Worm (Caenorhabditis elegans) whole organism, L4/young adult: ENCODE results near the gene wht-1.

Source experiments
- W03F9.2 ChIP-seq: fragments of 150-350 bp; optimal IDR thresholded peaks from 2 replicates; lab custom pipeline; 2014; ENCODE audit warnings: missing biosample characterization, missing genetic modification characterization
- dao-5 ChIP-seq: sonication (generic microtip); optimal IDR thresholded peaks from 2 replicates; lab custom pipeline; 2016; ENCODE audit warnings: missing genotype, missing genetic modification characterization, moderate library complexity, missing compliant biosample characterization

DNA sequence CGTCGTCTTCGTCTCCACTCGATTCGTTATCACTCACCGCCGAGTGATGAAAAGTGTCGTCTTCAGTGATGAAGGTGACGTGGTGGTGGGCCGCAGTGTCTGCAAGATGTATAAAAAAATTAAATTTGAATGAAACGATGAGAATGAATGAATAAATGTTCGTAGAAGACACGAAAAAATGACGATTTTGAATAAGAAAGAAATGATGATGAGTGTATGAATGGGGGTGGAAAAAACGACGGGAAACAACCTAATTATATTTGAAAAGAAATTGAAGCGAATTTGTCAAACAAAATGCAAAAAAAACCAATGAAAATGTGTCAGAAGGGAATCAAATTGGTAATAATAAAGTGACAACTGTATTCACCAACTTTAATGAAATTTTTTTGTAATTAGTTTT lies 48.6 kb upstream of the wht-1 start, which contains the start of gene mvk-1:
- TF ChIP-seq dao-5 (tag; lab: Kevin White, UChicago) (no peak), W03F9.2 (tag; lab: Kevin White, UChicago) (no peak)
